Worm (Caenorhabditis elegans): ENCODE data around the gene sri-37.

DNA sequence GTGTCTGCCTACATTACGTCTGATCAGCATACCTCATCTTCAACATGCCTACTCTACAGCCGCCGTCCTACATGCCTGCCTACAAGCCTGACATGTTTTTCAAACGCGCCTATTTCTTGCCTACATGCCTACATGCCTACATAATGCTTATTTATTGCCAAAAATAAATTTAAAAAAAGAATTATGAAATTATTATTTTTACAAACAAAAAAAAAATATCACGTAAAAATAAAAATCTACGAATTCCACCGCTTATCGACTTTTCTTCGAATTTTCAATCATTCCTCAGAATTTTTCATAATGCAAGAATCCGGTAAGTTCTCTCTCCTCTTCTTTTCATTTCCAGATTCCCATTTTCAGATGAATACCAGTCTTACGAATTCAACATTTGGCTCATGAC, 6.9 kb upstream of the sri-37 start, which contains the start of gene D2062.5:
- TF ChIP-seq ama-1 (optimal IDR thresholded peaks at IDR 0.05) (no peak), tbx-11 (GFP tag; IDR thresholded peaks at IDR 0.05) (no peak), ceh-36 (tag; optimal IDR thresholded peaks at IDR 0.05) (no peak), B0310.2 (tag; optimal IDR thresholded peaks at IDR 0.05) (no peak), flt-1 (GFP tag; IDR thresholded peaks at IDR 0.05) (no peak), F13C5.2 (tag; optimal IDR thresholded peaks at IDR 0.05) (no peak), hmg-4 (GFP tag; optimal IDR thresholded peaks at IDR 0.05) (no peak), pes-1 (GFP tag; IDR thresholded peaks at IDR 0.05) (no peak), tra-4 (tag; optimal IDR thresholded peaks at IDR 0.05) (no peak), scrt-1 (GFP tag; IDR thresholded peaks at IDR 0.05) (no peak)

All from whole organism, early embryonic.